Worm (Caenorhabditis elegans): ENCODE measurements around the gene srh-23.

Gene srh-23

DNA sequence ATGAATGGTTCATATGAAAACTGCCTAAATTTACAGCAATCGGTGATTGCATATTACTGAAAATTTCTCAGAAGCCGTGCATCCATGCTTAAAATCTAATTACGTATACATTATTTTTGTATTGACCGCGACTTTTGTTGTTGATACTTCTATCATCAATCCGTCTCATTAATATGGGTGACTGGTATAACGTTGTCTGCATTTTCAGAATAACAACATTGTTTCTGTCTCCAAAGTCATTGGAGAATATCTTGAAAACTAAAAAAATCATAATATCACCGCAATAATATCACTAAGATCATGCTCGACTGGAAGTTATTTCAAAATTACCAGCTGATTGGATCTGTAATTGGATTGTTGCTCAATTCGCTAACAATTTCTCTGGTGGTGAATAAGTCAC, 30.5 kb downstream of the srh-23 start, which contains the start of gene str-207:
Gene str-207, plus strand, starts transcription at position 301 of the 400 bp plus-strand sequence.
- no peak for TF ChIP-seq ama-1 (optimal IDR thresholded peaks at IDR 0.05)
- no peak for TF ChIP-seq F37D6.2 (tag; optimal IDR thresholded peaks at IDR 0.05)
- TF ChIP-seq tag-97 (GFP tag; IDR thresholded peaks at IDR 0.05) = no peak
- TF ChIP-seq cey-2 (tag; optimal IDR thresholded peaks at IDR 0.05; ENCODE audit: borderline replicate concordance, insufficient read depth) = no peak
- no peak for TF ChIP-seq lin-1 (GFP tag; IDR thresholded peaks at IDR 0.05)
- no peak for TF ChIP-seq arid-1 (GFP tag; conservative IDR thresholded peaks at IDR 0.05)
- no peak for TF ChIP-seq fos-1 (tag; optimal IDR thresholded peaks at IDR 0.05)
- TF ChIP-seq nhr-237 (tag; optimal IDR thresholded peaks at IDR 0.05) = no peak
- TF ChIP-seq R02D3.7 (tag; optimal IDR thresholded peaks at IDR 0.05) = no peak
- TF ChIP-seq F49E8.2 (tag; optimal IDR thresholded peaks at IDR 0.05; ENCODE audit: borderline replicate concordance) = no peak

- TF ChIP-seq F44E2.7 (GFP tag; IDR thresholded peaks at IDR 0.05) (no peak), ztf-11 (tag; optimal IDR thresholded peaks at IDR 0.05) (no peak), aha-1 (tag) (peak; percentile 12), tra-1 (GFP tag; IDR thresholded peaks at IDR 0.05) (no peak)
Measured at ce11 chrV:4956529-4956928, 35.6 kb downstream of the srh-23 start, which contains the start of gene str-208. Gene str-208, plus strand, starts transcription at chrV:4956829.

DNA sequence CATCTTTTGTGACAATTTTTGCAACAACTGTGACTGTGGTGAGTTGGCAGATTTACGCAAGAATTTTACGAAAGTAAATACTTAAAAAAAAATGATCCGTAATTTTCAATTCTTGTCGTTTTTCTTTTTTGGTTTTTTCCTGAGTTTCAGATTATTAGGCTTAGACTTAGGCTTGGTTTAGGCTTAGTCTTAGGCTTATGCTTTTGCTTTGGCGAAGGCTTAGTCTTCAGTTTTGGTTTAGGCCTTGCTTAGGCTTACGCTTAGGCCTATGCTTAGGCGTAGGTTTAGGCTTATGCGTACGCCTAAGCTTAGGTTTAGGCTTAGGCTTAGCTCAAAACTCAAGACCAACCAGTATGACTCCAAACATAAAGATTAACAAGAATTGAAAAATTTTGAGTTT, 36.7 kb downstream of the srh-23 start:
- TF ChIP-seq ceh-32 (tag; optimal IDR thresholded peaks at IDR 0.05; ENCODE audit: poor library complexity) = no peak
- peak; percentile 94 for TF ChIP-seq aha-1 (tag)

DNA sequence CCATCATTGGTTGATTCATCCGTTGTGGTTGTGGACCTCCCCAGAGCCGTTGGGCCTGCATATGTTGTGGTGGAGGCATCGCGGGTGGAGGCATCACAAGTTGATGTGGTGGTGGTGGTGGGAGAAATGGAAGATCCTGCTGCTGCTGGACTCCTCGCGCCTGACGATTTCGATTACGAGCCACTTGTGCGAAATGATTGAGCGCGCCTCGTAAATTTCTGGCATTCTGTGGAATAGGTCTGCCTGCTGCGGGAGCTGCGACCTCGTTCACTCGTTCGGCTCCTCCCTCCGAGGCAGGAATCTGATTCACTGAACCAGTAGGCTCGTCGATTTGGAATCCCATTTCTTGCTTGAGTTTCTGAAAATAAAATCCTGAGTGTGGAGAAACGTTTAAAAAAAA, 39.8 kb downstream of the srh-23 start:
- TF ChIP-seq F44E2.7 (GFP tag; IDR thresholded peaks at IDR 0.05) (no peak), set-16 (GFP tag; IDR thresholded peaks at IDR 0.05) (peak; percentile 57)

- TF ChIP-seq sdz-12 (GFP tag; optimal IDR thresholded peaks at IDR 0.05) (no peak), nhr-41 (GFP tag; IDR thresholded peaks at IDR 0.05) (no peak), aha-1 (tag) (no peak), mes-2 (tag; optimal IDR thresholded peaks at IDR 0.05; ENCODE audit: poor library complexity, severe bottlenecking) (peak; percentile 42), ztf-11 (tag; optimal IDR thresholded peaks at IDR 0.05) (no peak), hlh-30 (tag; optimal IDR thresholded peaks at IDR 0.05; ENCODE audit: insufficient read depth) (peak; percentile 3), lin-29 (GFP tag; IDR thresholded peaks at IDR 0.05) (no peak), mep-1 (tag; optimal IDR thresholded peaks at IDR 0.05) (peak; percentile 3), hmg-1.1 (GFP tag; IDR thresholded peaks at IDR 0.05) (peak; percentile 48; the same call in 1 of the 2 replicates), ceh-28 (tag; optimal IDR thresholded peaks at IDR 0.05) (peak; percentile 14)
Measured at ce11 chrV:4962968-4963367, 42.1 kb downstream of the srh-23 start, which contains the start of gene tam-1. Gene tam-1, minus strand, starts transcription at chrV:4963102.

DNA sequence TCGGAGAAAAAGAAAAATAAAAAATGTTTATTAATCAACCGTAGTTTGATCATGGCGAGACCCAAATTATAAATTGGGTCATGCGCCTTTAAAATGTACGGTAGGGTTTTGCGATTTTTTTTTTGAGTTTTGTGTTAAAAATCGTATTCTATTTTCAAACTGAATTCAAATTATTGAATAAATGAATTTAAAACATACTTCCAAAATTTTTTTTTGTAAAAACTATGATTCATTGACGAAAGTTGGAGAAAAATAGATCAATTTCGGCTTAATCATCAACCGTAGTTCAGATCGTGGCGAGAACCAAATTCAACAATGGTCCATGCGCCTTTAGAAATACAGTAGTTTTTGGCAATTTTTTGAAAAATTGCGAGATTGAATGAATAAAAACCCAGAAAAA, 42.7 kb downstream of the srh-23 start:
- TF ChIP-seq egl-27 (tag; optimal IDR thresholded peaks at IDR 0.05) (no peak), vab-7 (GFP tag; IDR thresholded peaks at IDR 0.05) (no peak), jun-1 (tag; optimal IDR thresholded peaks at IDR 0.05) (no peak), Y105C5A.15 (GFP tag; IDR thresholded peaks at IDR 0.05) (no peak), lir-3 (tag; optimal IDR thresholded peaks at IDR 0.05) (no peak), daf-16 (GFP tag; optimal IDR thresholded peaks at IDR 0.05) (no peak), daf-16 (tag; optimal IDR thresholded peaks at IDR 0.05) (no peak), fkh-10 (GFP tag; optimal IDR thresholded peaks at IDR 0.05) (no peak), lin-38 (GFP tag; IDR thresholded peaks at IDR 0.05) (peak; percentile 36; the same call in 1 of the 2 replicates), nhr-76 (tag; optimal IDR thresholded peaks at IDR 0.05) (no peak), F49E8.2 (tag; optimal IDR thresholded peaks at IDR 0.05; ENCODE audit: borderline replicate concordance) (peak; percentile 76), ceh-20 (GFP tag; IDR thresholded peaks at IDR 0.05) (no peak)
